Fruit fly (Drosophila melanogaster) whole organism, wandering third instar larva: Measurements from ENCODE around the gene CG10702.

Experiments
- Hr83 ChIP-seq: fragments of 200-300 bp; sonication (Bioruptor generic); optimal IDR thresholded peaks from 2 replicates; lab custom pipeline; 2016; ENCODE audit warnings: missing biosample characterization, mild to moderate bottlenecking, missing genetic modification characterization, moderate library complexity; ENCODE audit not compliant: poor library complexity, severe bottlenecking
- Jra ChIP-seq: sonication (Bioruptor generic); optimal IDR thresholded peaks from 2 replicates; lab custom pipeline; 2016; ENCODE audit warnings: missing biosample characterization, missing genetic modification characterization
- Mio ChIP-seq: sonication (Bioruptor generic); optimal IDR thresholded peaks from 2 replicates; lab custom pipeline; 2016; ENCODE audit warnings: missing biosample characterization, missing genetic modification characterization
- OdsH ChIP-seq: fragments of 200-800 bp; sonication (Bioruptor generic); optimal IDR thresholded peaks from 2 replicates; lab custom pipeline; 2016; ENCODE audit warnings: missing biosample characterization, mild to moderate bottlenecking, missing genetic modification characterization
- Vsx2 ChIP-seq: fragments of 200-300, 225-300 bp; sonication (Bioruptor generic); optimal IDR thresholded peaks from 2 replicates; lab custom pipeline; 2018; ENCODE audit warnings: missing biosample characterization, missing genetic modification characterization; ENCODE audit not compliant: partially characterized antibody
- dmrt93B ChIP-seq: fragments of 200-800 bp; sonication (Bioruptor generic); optimal IDR thresholded peaks from 2 replicates; lab custom pipeline; 2018; ENCODE audit warnings: missing biosample characterization, mild to moderate bottlenecking, missing genetic modification characterization
- fru ChIP-seq: fragments of 200-800 bp; sonication (Bioruptor generic); optimal IDR thresholded peaks from 3 replicates; lab custom pipeline; 2016; ENCODE audit warnings: missing biosample characterization, mild to moderate bottlenecking, missing genetic modification characterization
- h ChIP-seq: fragments of 200-800 bp; sonication (Bioruptor generic); optimal IDR thresholded peaks from 3 replicates; lab custom pipeline; 2016; ENCODE audit warnings: missing biosample characterization, mild to moderate bottlenecking, missing genetic modification characterization
- jim ChIP-seq: fragments of 175-275, 200-325 bp; sonication (Bioruptor generic); optimal IDR thresholded peaks from 2 replicates; lab custom pipeline; 2016; ENCODE audit warnings: missing biosample characterization, mild to moderate bottlenecking, missing genetic modification characterization
- psq ChIP-seq: fragments of 200-800 bp; sonication (Bioruptor generic); optimal IDR thresholded peaks from 3 replicates; lab custom pipeline; 2017; ENCODE audit warnings: missing biosample characterization, mild to moderate bottlenecking, missing genetic modification characterization, moderate library complexity
- tai ChIP-seq: sonication (Bioruptor generic); optimal IDR thresholded peaks from 2 replicates; lab custom pipeline; 2016; ENCODE audit warnings: missing biosample characterization, missing genetic modification characterization
- usp ChIP-seq: fragments of >200 bp; optimal IDR thresholded peaks from 2 replicates; lab custom pipeline; 2017; ENCODE audit warnings: missing biosample characterization, missing genetic modification characterization

dm6 chr2L:19024744-19025059 is 44.9 kb downstream of the CG10702 start:
- TF ChIP-seq dmrt93B (no peak), Mio (no peak), Vsx2 (GFP tag; lab: Kevin White, UChicago) (no peak), tai (GFP tag; lab: Kevin White, UChicago) (no peak), jim (GFP tag; lab: Kevin White, UChicago) (no peak), usp (GFP tag; lab: Kevin White, UChicago) (no peak), fru (GFP tag; lab: Kevin White, UChicago) (no peak), Hr83 (no peak), h (GFP tag; lab: Kevin White, UChicago) (no peak), Jra (GFP tag; lab: Kevin White, UChicago) (no peak), OdsH (GFP tag; lab: Kevin White, UChicago) (no peak), psq (GFP tag; lab: Kevin White, UChicago) (no peak)
